Worm (Caenorhabditis elegans) whole organism, mixed stage, embryonic: Measurements from ENCODE around the gene F47B8.13.

Source experiments
- ces-1 ChIP-seq: fragments of 150-350 bp; optimal IDR thresholded peaks from 2 replicates; lab custom pipeline; 2014; ENCODE audit warnings: missing biosample characterization, missing genetic modification reagents, missing genetic modification characterization
- lin-32 ChIP-seq: fragments of 200-800 bp; sonication (Bioruptor generic); optimal IDR thresholded peaks from 2 replicates; lab custom pipeline; 2018; ENCODE audit warnings: mild to moderate bottlenecking, missing genetic modification characterization, missing compliant biosample characterization
- nhr-2 ChIP-seq: fragments of 150-350 bp; optimal IDR thresholded peaks from 2 replicates; lab custom pipeline; 2014; ENCODE audit warnings: missing biosample characterization, missing genetic modification characterization
- nhr-237 ChIP-seq: fragments of 150-350 bp; optimal IDR thresholded peaks from 2 replicates; lab custom pipeline; 2014; ENCODE audit warnings: missing biosample characterization, missing genetic modification characterization
- nhr-76 ChIP-seq: sonication (generic microtip); optimal IDR thresholded peaks from 2 replicates; lab custom pipeline; 2017; ENCODE audit warnings: missing biosample characterization, missing genetic modification characterization
- sem-2 ChIP-seq: fragments of 200-800 bp; sonication (Bioruptor generic); optimal IDR thresholded peaks from 2 replicates; lab custom pipeline; 2018; ENCODE audit warnings: mild to moderate bottlenecking, missing genetic modification characterization, missing compliant biosample characterization
- unc-62 ChIP-seq: fragments of 150-350 bp; optimal IDR thresholded peaks from 2 replicates; lab custom pipeline; 2014; ENCODE audit warnings: missing biosample characterization, missing genetic modification reagents, missing genetic modification characterization
- zip-8 ChIP-seq: fragments of 150-350 bp; optimal IDR thresholded peaks from 2 replicates; lab custom pipeline; 2014; ENCODE audit warnings: missing biosample characterization, missing genetic modification characterization
- ztf-11 ChIP-seq: fragments of 150-350 bp; optimal IDR thresholded peaks from 2 replicates; lab custom pipeline; 2014; ENCODE audit warnings: missing biosample characterization, missing genetic modification characterization

ce11 chrV:14299569-14300064 lies 19.9 kb downstream of the F47B8.13 start, which contains the start of the genes spig-3 and F14D7.12:
- TF ChIP-seq lin-32 (GFP tag; lab: Kevin White, UChicago) = no peak
- no peak for TF ChIP-seq ces-1 (GFP tag; lab: Kevin White, UChicago)
- no peak for TF ChIP-seq ztf-11 (tag; lab: Kevin White, UChicago)
- no peak for TF ChIP-seq nhr-237
- TF ChIP-seq zip-8 (tag; lab: Kevin White, UChicago) = no peak
- no peak for TF ChIP-seq nhr-2 (tag; lab: Kevin White, UChicago)
- TF ChIP-seq nhr-76 (tag; lab: Kevin White, UChicago) = no peak
- no peak for TF ChIP-seq sem-2 (GFP tag; lab: Kevin White, UChicago)
- no peak for TF ChIP-seq unc-62
